Fruit fly (Drosophila melanogaster) whole organism: Measurements from ENCODE around the gene Rcd7.

Experiments used
- CG8478 ChIP-seq: fragments of >200 bp; optimal IDR thresholded peaks from 2 replicates; lab custom pipeline; 2018; ENCODE audit warnings: inconsistent platforms
- Dll ChIP-seq: fragments of >200 bp; optimal IDR thresholded peaks from 2 replicates; lab custom pipeline; 2017
- EcR ChIP-seq, 2 experiments: fragments of >200 bp; optimal IDR thresholded peaks; 2 replicates each; lab custom pipeline; 2017; ENCODE audit warnings: missing biosample characterization in 2 of 2, missing genetic modification characterization in 2 of 2, missing genetic modification reagents in 2 of 2
- pan ChIP-seq: fragments of >200 bp; optimal IDR thresholded peaks from 2 replicates; lab custom pipeline; 2017
- psq ChIP-seq: fragments of >200 bp; optimal IDR thresholded peaks from 2 replicates; lab custom pipeline; 2017
- usp ChIP-seq: fragments of >200 bp; optimal IDR thresholded peaks from 2 replicates; lab custom pipeline; 2017; ENCODE audit warnings: missing biosample characterization, missing genetic modification characterization, mixed read lengths

The Rcd7 gene

dm6 chr3L:19520645-19521044, 24.3 kb upstream of the Rcd7 start, which contains the start of gene Cpr76Bc:
Gene Cpr76Bc (plus strand): TSS chr3L:19520945.
- no peak for TF ChIP-seq CG8478 (lab: Kevin White, UChicago)
- TF ChIP-seq psq = no peak
- TF ChIP-seq Dll (lab: Kevin White, UChicago) = no peak
- no peak for TF ChIP-seq usp (GFP tag; lab: Kevin White, UChicago)
- no peak for TF ChIP-seq EcR (GFP tag; optimal IDR thresholded peaks at IDR 0.05; lab: Kevin White, UChicago)
- TF ChIP-seq pan = no peak

dm6 chr3L:19521093-19521492, 23.8 kb upstream of the Rcd7 start:
- no peak for TF ChIP-seq pan
- TF ChIP-seq Dll (lab: Kevin White, UChicago) = no peak
- no peak for TF ChIP-seq psq
- TF ChIP-seq EcR (GFP tag; optimal IDR thresholded peaks at IDR 0.05; lab: Kevin White, UChicago) = no peak
- no peak for TF ChIP-seq CG8478 (lab: Kevin White, UChicago)
- no peak for TF ChIP-seq usp (GFP tag; lab: Kevin White, UChicago)

- TF ChIP-seq pan = no peak
- no peak for TF ChIP-seq psq
- TF ChIP-seq CG8478 (lab: Kevin White, UChicago) = no peak
- no peak for TF ChIP-seq Dll (lab: Kevin White, UChicago)
- no peak for TF ChIP-seq usp (GFP tag; lab: Kevin White, UChicago)
- TF ChIP-seq EcR (GFP tag; optimal IDR thresholded peaks at IDR 0.05; lab: Kevin White, UChicago) = no peak
These were observed 20.2 kb upstream of the Rcd7 start for dm6 chr3L:19524690-19525089.

dm6 chr3L:19525736-19526135, 19.2 kb upstream of the Rcd7 start:
- TF ChIP-seq usp (GFP tag; lab: Kevin White, UChicago) (no peak), Dll (lab: Kevin White, UChicago) (no peak), CG8478 (lab: Kevin White, UChicago) (no peak), EcR (GFP tag; optimal IDR thresholded peaks at IDR 0.05; lab: Kevin White, UChicago) (no peak), psq (no peak), pan (no peak)

dm6 chr3L:19528547-19528946, 16.4 kb upstream of the Rcd7 start:
- TF ChIP-seq psq (no peak), usp (GFP tag; lab: Kevin White, UChicago) (no peak), Dll (lab: Kevin White, UChicago) (no peak), CG8478 (lab: Kevin White, UChicago) (no peak), pan (no peak), EcR (GFP tag; optimal IDR thresholded peaks at IDR 0.05; lab: Kevin White, UChicago) (no peak)

dm6 chr3L:19532443-19532842, 12.5 kb upstream of the Rcd7 start, which contains the start of gene Cpr76Bd:
Gene Cpr76Bd (plus strand): TSS chr3L:19532743.
- TF ChIP-seq pan (no peak), psq (no peak), EcR (GFP tag; optimal IDR thresholded peaks at IDR 0.05; lab: Kevin White, UChicago) (no peak), Dll (lab: Kevin White, UChicago) (no peak)

- TF ChIP-seq psq = no peak
- no peak for TF ChIP-seq pan
- no peak for TF ChIP-seq usp (GFP tag; lab: Kevin White, UChicago)
- no peak for TF ChIP-seq CG8478 (lab: Kevin White, UChicago)
- no peak for TF ChIP-seq Dll (lab: Kevin White, UChicago)
- TF ChIP-seq EcR (GFP tag; optimal IDR thresholded peaks at IDR 0.05; lab: Kevin White, UChicago) = no peak
These were observed 805 bp upstream of the Rcd7 start, which contains the start of the genes CG46434 and Dred for dm6 chr3L:19544105-19544504. Gene CG46434 (minus strand): TSS chr3L:19544205. Gene Dred (minus strand): TSS chr3L:19544205.

dm6 chr3L:19552136-19552773, 7.3 kb downstream of the Rcd7 start, which contains the start of the genes Ltn1 and CG9300:
Gene Ltn1 (minus strand): TSS chr3L:19552290.
Gene CG9300 (plus strand): TSS chr3L:19552420.
- TF ChIP-seq usp (GFP tag; lab: Kevin White, UChicago) (no peak), CG8478 (lab: Kevin White, UChicago) (no peak), EcR (GFP tag; optimal IDR thresholded peaks at IDR 0.05; lab: Kevin White, UChicago) (no peak), pan (no peak), psq (no peak), Dll (lab: Kevin White, UChicago) (no peak)

- TF ChIP-seq psq = no peak
- no peak for TF ChIP-seq CG8478 (lab: Kevin White, UChicago)
- TF ChIP-seq Dll (lab: Kevin White, UChicago) = no peak
- TF ChIP-seq usp (GFP tag; lab: Kevin White, UChicago) = no peak
- peak; percentile 16 to 50 for TF ChIP-seq EcR (GFP tag; optimal IDR thresholded peaks at IDR 0.05; lab: Kevin White, UChicago)
These were observed 11.1 kb downstream of the Rcd7 start for dm6 chr3L:19555906-19556457.

dm6 chr3L:19556738-19557137, 11.8 kb downstream of the Rcd7 start:
- TF ChIP-seq CG8478 (lab: Kevin White, UChicago) (no peak), usp (GFP tag; lab: Kevin White, UChicago) (no peak), psq (no peak), Dll (lab: Kevin White, UChicago) (peak; percentile 45), EcR (GFP tag; optimal IDR thresholded peaks at IDR 0.05; lab: Kevin White, UChicago) (no peak)

- TF ChIP-seq psq = no peak
- TF ChIP-seq EcR (GFP tag; optimal IDR thresholded peaks at IDR 0.05; lab: Kevin White, UChicago) = peak in 1 of 2 experiments; percentile 8
These were observed 12.5 kb downstream of the Rcd7 start for dm6 chr3L:19557197-19557995.

- no peak for TF ChIP-seq psq
- no peak for TF ChIP-seq CG8478 (lab: Kevin White, UChicago)
- TF ChIP-seq pan = no peak
- no peak for TF ChIP-seq Dll (lab: Kevin White, UChicago)
- no peak for TF ChIP-seq EcR (GFP tag; optimal IDR thresholded peaks at IDR 0.05; lab: Kevin White, UChicago)
- TF ChIP-seq usp (GFP tag; lab: Kevin White, UChicago) = no peak
These were observed 13.1 kb downstream of the Rcd7 start for dm6 chr3L:19557996-19558375.
